Fruit fly (Drosophila melanogaster) whole organism, prepupa: ENCODE data around the gene lap.

Source experiments
- CG11294 ChIP-seq: fragments of 200-800 bp; sonication (Bioruptor generic); IDR thresholded peaks from 2 replicates; pipeline ENCODE4 v1.3.6; 2022; ENCODE audit warnings: missing biosample characterization, missing genetic modification characterization
- dsx ChIP-seq: fragments of 200-800 bp; optimal IDR thresholded peaks from 3 replicates; lab custom pipeline; 2019; ENCODE audit warnings: missing biosample characterization, mild to moderate bottlenecking, missing genetic modification characterization, moderate library complexity; ENCODE audit not compliant: poor library complexity, severe bottlenecking

dm6 chr3R:7157102-7157501 is 29.7 kb upstream of the lap start:
- no peak for TF ChIP-seq dsx (GFP tag; lab: Kevin White, UChicago)
- no peak for TF ChIP-seq CG11294 (GFP tag; lab: Robert Waterston, UW)
